Worm (Caenorhabditis elegans) whole organism, L2 larva: ENCODE results near the gene erh-2.

ENCODE experiments used
- C34F6.9 ChIP-seq: fragments of 150-350 bp; optimal IDR thresholded peaks from 2 replicates; lab custom pipeline; 2014; ENCODE audit warnings: missing biosample characterization, missing genetic modification characterization
- F13H6.1 ChIP-seq: sonication (generic microtip); optimal IDR thresholded peaks from 2 replicates; lab custom pipeline; 2016; ENCODE audit warnings: missing genetic modification characterization, missing compliant biosample characterization
- R02D3.7 ChIP-seq: fragments of 150-350 bp; optimal IDR thresholded peaks from 2 replicates; lab custom pipeline; 2014; ENCODE audit warnings: missing biosample characterization, missing genetic modification characterization
- Y55F3AM.14 ChIP-seq: fragments of 200-800 bp; sonication (Bioruptor generic); optimal IDR thresholded peaks from 2 replicates; lab custom pipeline; 2018; ENCODE audit warnings: mild to moderate bottlenecking, missing genetic modification characterization, missing compliant biosample characterization
- ZK546.5 ChIP-seq: sonication (generic microtip); optimal IDR thresholded peaks from 2 replicates; lab custom pipeline; 2017; ENCODE audit warnings: missing biosample characterization, missing genetic modification characterization
- alr-1 ChIP-seq: fragments of 150-350 bp; optimal IDR thresholded peaks from 2 replicates; lab custom pipeline; 2014; ENCODE audit warnings: missing biosample characterization, missing genetic modification characterization
- aly-2 ChIP-seq: fragments of 150-350 bp; optimal IDR thresholded peaks from 2 replicates; lab custom pipeline; 2014; ENCODE audit warnings: missing biosample characterization, missing genetic modification characterization
- ama-1 ChIP-seq: fragments of 150-350 bp; optimal IDR thresholded peaks from 2 replicates; lab custom pipeline; 2018; ENCODE audit warnings: inconsistent platforms
- blmp-1 ChIP-seq: sonication (generic microtip); optimal IDR thresholded peaks from 2 replicates; lab custom pipeline; 2017; ENCODE audit warnings: missing genetic modification characterization, mild to moderate bottlenecking, missing compliant biosample characterization, antibody characterized with exemption, moderate library complexity; ENCODE audit not compliant: insufficient read depth
- ceh-16 ChIP-seq: fragments of 150-350 bp; optimal IDR thresholded peaks from 2 replicates; lab custom pipeline; 2014; ENCODE audit warnings: missing biosample characterization, missing genetic modification characterization
- ceh-82 ChIP-seq: fragments of 150-350 bp; optimal IDR thresholded peaks from 2 replicates; lab custom pipeline; 2014; ENCODE audit warnings: missing biosample characterization, missing genetic modification characterization
- crh-2 ChIP-seq: sonication (generic microtip); optimal IDR thresholded peaks from 2 replicates; lab custom pipeline; 2017; ENCODE audit warnings: missing biosample characterization, missing genetic modification characterization
- egl-27 ChIP-seq: sonication (generic microtip); optimal IDR thresholded peaks from 3 replicates; lab custom pipeline; 2017; ENCODE audit warnings: missing biosample characterization, missing genetic modification reagents, missing genetic modification characterization
- elt-1 ChIP-seq: fragments of 150-350 bp; optimal IDR thresholded peaks from 2 replicates; lab custom pipeline; 2014; ENCODE audit warnings: missing biosample characterization, missing genetic modification characterization
- fos-1 ChIP-seq: fragments of 150-350 bp; optimal IDR thresholded peaks from 2 replicates; lab custom pipeline; 2014; ENCODE audit warnings: missing biosample characterization, missing genetic modification characterization
- gmeb-1 ChIP-seq: fragments of 150-350 bp; optimal IDR thresholded peaks from 2 replicates; lab custom pipeline; 2014; ENCODE audit warnings: missing biosample characterization, missing genetic modification characterization
- lin-11 ChIP-seq: fragments of 150-350 bp; sonication (generic microtip); optimal IDR thresholded peaks from 2 replicates; lab custom pipeline; 2014; ENCODE audit warnings: missing biosample characterization, missing genetic modification characterization, inconsistent platforms, mixed read lengths
- lin-13 ChIP-seq: fragments of 150-350 bp; optimal IDR thresholded peaks from 2 replicates; lab custom pipeline; 2014; ENCODE audit warnings: missing biosample characterization, missing genetic modification reagents, missing genetic modification characterization
- lin-39 ChIP-seq: fragments of 150-350 bp; optimal IDR thresholded peaks from 2 replicates; lab custom pipeline; 2014; ENCODE audit warnings: missing biosample characterization, missing genetic modification reagents, missing genetic modification characterization
- mab-5 ChIP-seq: fragments of 150-350 bp; optimal IDR thresholded peaks from 2 replicates; lab custom pipeline; 2014; ENCODE audit warnings: missing biosample characterization, missing genetic modification characterization
- mdl-1 ChIP-seq, 2 experiments: fragments of 150-350 bp in 1 of 2; sonication (generic microtip) in 1 of 2; optimal IDR thresholded peaks; 2 replicates each; lab custom pipeline; 2017; ENCODE audit warnings: missing biosample characterization in 2 of 2, missing genetic modification characterization in 2 of 2
- nhr-10 ChIP-seq: sonication (generic microtip); optimal IDR thresholded peaks from 2 replicates; lab custom pipeline; 2017; ENCODE audit warnings: missing biosample characterization, missing genetic modification characterization
- nhr-11 ChIP-seq: fragments of 150-350 bp; optimal IDR thresholded peaks from 2 replicates; lab custom pipeline; 2014; ENCODE audit warnings: missing biosample characterization, missing genetic modification characterization
- nhr-12 ChIP-seq: fragments of 150-350 bp; optimal IDR thresholded peaks from 2 replicates; lab custom pipeline; 2014; ENCODE audit warnings: missing biosample characterization, missing genetic modification characterization
- nhr-129 ChIP-seq: fragments of 150-350 bp; optimal IDR thresholded peaks from 2 replicates; lab custom pipeline; 2014; ENCODE audit warnings: missing biosample characterization, missing genetic modification characterization
- nhr-21 ChIP-seq: fragments of 150-350 bp; optimal IDR thresholded peaks from 2 replicates; lab custom pipeline; 2014; ENCODE audit warnings: missing biosample characterization, missing genetic modification characterization
- nhr-23 ChIP-seq: fragments of 150-350 bp; optimal IDR thresholded peaks from 2 replicates; lab custom pipeline; 2014; ENCODE audit warnings: missing biosample characterization, missing genetic modification reagents, missing genetic modification characterization
- nhr-237 ChIP-seq: fragments of 150-350 bp; optimal IDR thresholded peaks from 2 replicates; lab custom pipeline; 2014; ENCODE audit warnings: missing biosample characterization, missing genetic modification characterization
- nhr-25 ChIP-seq: fragments of 150-350 bp; sonication (generic microtip); optimal IDR thresholded peaks from 3 replicates; lab custom pipeline; 2014; ENCODE audit warnings: missing biosample characterization, missing genetic modification characterization
- nhr-6 ChIP-seq: fragments of 150-350 bp; optimal IDR thresholded peaks from 2 replicates; lab custom pipeline; 2014; ENCODE audit warnings: missing biosample characterization, missing genetic modification characterization
- nhr-77 ChIP-seq: fragments of 150-350 bp; optimal IDR thresholded peaks from 2 replicates; lab custom pipeline; 2014; ENCODE audit warnings: missing biosample characterization, missing genetic modification characterization
- sem-4 ChIP-seq: fragments of 150-350 bp; optimal IDR thresholded peaks from 2 replicates; lab custom pipeline; 2014; ENCODE audit warnings: missing biosample characterization, missing genetic modification reagents, missing genetic modification characterization
- skn-1 ChIP-seq: sonication (generic microtip); optimal IDR thresholded peaks from 2 replicates; lab custom pipeline; 2017; ENCODE audit warnings: missing biosample characterization, missing genetic modification characterization
- sma-9 ChIP-seq, 2 experiments: fragments of 150-350 bp in 1 of 2; sonication (generic microtip) in 1 of 2; optimal IDR thresholded peaks; 2 replicates each; lab custom pipeline; 2014 to 2016; ENCODE audit warnings: missing genetic modification characterization in 2 of 2, mild to moderate bottlenecking in 1 of 2, missing biosample characterization in 1 of 2, missing compliant biosample characterization in 1 of 2, missing genetic modification reagents in 1 of 2, moderate library complexity in 1 of 2
- snpc-4 ChIP-seq: fragments of 150-350 bp; optimal IDR thresholded peaks from 2 replicates; lab custom pipeline; 2014; ENCODE audit warnings: missing biosample characterization, missing genetic modification characterization
- unc-55 ChIP-seq: fragments of 150-350 bp; sonication (generic microtip); optimal IDR thresholded peaks from 3 replicates; lab custom pipeline; 2014; ENCODE audit warnings: missing biosample characterization, missing genetic modification reagents, missing genetic modification characterization
- unc-62 ChIP-seq: fragments of 150-350 bp; optimal IDR thresholded peaks from 2 replicates; lab custom pipeline; 2014; ENCODE audit warnings: missing biosample characterization, missing genetic modification reagents, missing genetic modification characterization
- zag-1 ChIP-seq: fragments of 150-350 bp; optimal IDR thresholded peaks from 2 replicates; lab custom pipeline; 2014; ENCODE audit warnings: missing biosample characterization, missing genetic modification characterization
- ztf-1 ChIP-seq: fragments of 200-800 bp; sonication (Bioruptor generic); conservative IDR thresholded peaks from 2 replicates; pipeline ENCODE4 v1.3.6; 2022; ENCODE audit warnings: missing genetic modification characterization, missing compliant biosample characterization
- ztf-11 ChIP-seq: sonication (generic microtip); optimal IDR thresholded peaks from 2 replicates; lab custom pipeline; 2017; ENCODE audit warnings: missing biosample characterization, missing genetic modification characterization
- ztf-4 ChIP-seq: fragments of 150-350 bp; optimal IDR thresholded peaks from 2 replicates; lab custom pipeline; 2014; ENCODE audit warnings: missing biosample characterization, missing genetic modification characterization

erh-2 gene

ce11 chrIII:4578385-4578903 is 14.6 kb upstream of the erh-2 start, which contains the start of the genes sel-5 and wdr-48 (continued):
- TF ChIP-seq lin-11 (tag; lab: Kevin White, UChicago) (peak; percentile 23), Y55F3AM.14 (no peak), R02D3.7 (tag; lab: Kevin White, UChicago) (no peak), sma-9 (GFP tag; optimal IDR thresholded peaks at IDR 0.05; lab: Kevin White, UChicago) (no peak), sma-9 (tag; optimal IDR thresholded peaks at IDR 0.05; lab: Kevin White, UChicago) (no peak), egl-27 (tag; lab: Kevin White, UChicago) (no peak), elt-1 (tag; lab: Kevin White, UChicago) (no peak), ama-1 (lab: Kevin White, UChicago) (no peak), crh-2 (tag; lab: Kevin White, UChicago) (peak; percentile 26), nhr-23 (tag; lab: Kevin White, UChicago) (no peak), fos-1 (tag; lab: Kevin White, UChicago) (no peak), unc-55 (GFP tag; lab: Kevin White, UChicago) (peak; percentile 70), ztf-4 (tag; lab: Kevin White, UChicago) (no peak), ztf-1 (GFP tag; lab: Robert Waterston, UW) (no peak), nhr-237 (tag; lab: Kevin White, UChicago) (no peak), nhr-11 (tag; lab: Kevin White, UChicago) (no peak), sem-4 (tag; lab: Kevin White, UChicago) (no peak), ceh-82 (no peak), nhr-129 (tag; lab: Kevin White, UChicago) (no peak), nhr-21 (tag; lab: Kevin White, UChicago) (no peak), F13H6.1 (tag; lab: Kevin White, UChicago) (peak; percentile 42), ZK546.5 (tag; lab: Kevin White, UChicago) (no peak), ztf-11 (tag; lab: Kevin White, UChicago) (no peak), C34F6.9 (tag; lab: Kevin White, UChicago) (peak; percentile 58)

DNA sequence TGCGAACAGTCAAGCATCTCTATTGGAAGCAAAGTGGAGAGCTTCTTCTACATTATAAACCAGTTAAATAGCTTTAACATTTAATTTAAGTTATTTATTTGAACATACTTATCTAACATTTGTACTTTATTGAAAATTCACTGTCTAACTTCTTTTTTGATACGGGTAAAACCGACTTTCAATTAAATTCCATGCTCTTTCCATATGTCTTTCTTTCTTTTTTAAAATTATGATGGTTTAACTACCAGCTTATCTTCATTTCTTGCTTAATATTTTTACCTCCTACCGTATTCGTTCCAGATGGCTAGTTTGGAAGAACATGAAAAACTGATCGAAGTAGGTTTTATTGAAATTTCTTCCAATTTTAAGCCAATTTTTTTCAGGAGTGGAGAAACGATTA is 11.5 kb upstream of the erh-2 start, which contains the start of gene F35G12.12:
TSS of gene F35G12.12 (plus strand) at position 301 of the 400 bp plus-strand sequence.
- TF ChIP-seq zag-1 (tag; lab: Kevin White, UChicago), result no peak
- TF ChIP-seq lin-11 (tag; lab: Kevin White, UChicago), result no peak
- no peak for TF ChIP-seq fos-1 (tag; lab: Kevin White, UChicago)
- no peak for TF ChIP-seq alr-1 (tag; lab: Kevin White, UChicago)
- TF ChIP-seq gmeb-1 (tag; lab: Kevin White, UChicago), result no peak
- TF ChIP-seq sma-9 (GFP tag; optimal IDR thresholded peaks at IDR 0.05; lab: Kevin White, UChicago), result no peak
- no peak for TF ChIP-seq sma-9 (tag; optimal IDR thresholded peaks at IDR 0.05; lab: Kevin White, UChicago)
- no peak for TF ChIP-seq unc-55 (GFP tag; lab: Kevin White, UChicago)
- TF ChIP-seq nhr-25 (tag; lab: Kevin White, UChicago), result no peak
- no peak for TF ChIP-seq unc-62 (GFP tag; lab: Kevin White, UChicago)
- no peak for TF ChIP-seq nhr-6 (tag; lab: Kevin White, UChicago)
- TF ChIP-seq Y55F3AM.14, result no peak
- no peak for TF ChIP-seq skn-1 (tag; lab: Kevin White, UChicago)
- no peak for TF ChIP-seq ceh-82
- no peak for TF ChIP-seq nhr-23 (tag; lab: Kevin White, UChicago)
- TF ChIP-seq snpc-4 (tag; lab: Kevin White, UChicago), result no peak
- TF ChIP-seq mdl-1 (tag; optimal IDR thresholded peaks at IDR 0.05; lab: Kevin White, UChicago), result no peak
- TF ChIP-seq ZK546.5 (tag; lab: Kevin White, UChicago), result no peak
- TF ChIP-seq nhr-77 (tag; lab: Kevin White, UChicago), result no peak
- TF ChIP-seq nhr-10 (tag; lab: Kevin White, UChicago), result no peak
- no peak for TF ChIP-seq crh-2 (tag; lab: Kevin White, UChicago)
- TF ChIP-seq, all 48 proteins: peak for 0

DNA sequence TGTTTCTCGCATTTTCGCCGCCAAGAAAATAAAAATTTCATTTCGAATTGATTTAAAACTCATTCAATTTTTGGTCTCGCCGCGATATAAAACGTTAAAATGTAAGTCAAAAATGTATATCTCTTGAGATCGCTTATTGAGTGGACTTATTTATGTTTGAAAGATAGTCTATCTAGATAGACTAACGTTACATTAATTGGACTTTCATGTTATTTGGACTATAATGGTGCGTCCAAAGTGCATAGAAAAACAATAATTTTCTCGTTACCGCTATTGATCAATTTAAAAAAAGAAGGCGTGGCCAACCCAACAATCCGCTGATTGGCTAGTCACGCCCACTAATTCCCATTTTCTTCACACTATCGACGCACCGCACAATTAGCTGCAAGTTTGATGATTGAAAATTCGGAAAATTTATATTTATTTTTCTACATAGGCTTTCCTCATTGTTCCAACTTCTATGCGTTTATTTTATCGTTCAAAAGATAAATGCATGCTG is 8.9 kb upstream of the erh-2 start, which contains the start of gene F35G12.5:
TSS of gene F35G12.5 (plus strand) at position 51 of the 499 bp plus-strand sequence.
- no peak for TF ChIP-seq blmp-1
- TF ChIP-seq aly-2 (tag; lab: Kevin White, UChicago), result no peak
- no peak for TF ChIP-seq R02D3.7 (tag; lab: Kevin White, UChicago)
- TF ChIP-seq Y55F3AM.14, result no peak
- TF ChIP-seq fos-1 (tag; lab: Kevin White, UChicago), result no peak
- TF ChIP-seq mab-5, result no peak
- no peak for TF ChIP-seq nhr-12
- no peak for TF ChIP-seq ceh-16 (tag; lab: Kevin White, UChicago)
- no peak for TF ChIP-seq nhr-129 (tag; lab: Kevin White, UChicago)
- no peak for TF ChIP-seq lin-39 (tag; lab: Kevin White, UChicago)
- no peak for TF ChIP-seq nhr-6 (tag; lab: Kevin White, UChicago)
- no peak for TF ChIP-seq lin-13
